Fruit fly (Drosophila melanogaster) Kc167 (cell line): ENCODE data around the gene AcCoAS.

ENCODE experiments used
- h ChIP-seq: fragments of >200 bp; optimal IDR thresholded peaks from 3 replicates; lab custom pipeline; 2018; ENCODE audit warnings: missing external identifiers
- insv ChIP-seq: fragments of >200 bp; optimal IDR thresholded peaks from 3 replicates; lab custom pipeline; 2018; ENCODE audit warnings: missing external identifiers

DNA sequence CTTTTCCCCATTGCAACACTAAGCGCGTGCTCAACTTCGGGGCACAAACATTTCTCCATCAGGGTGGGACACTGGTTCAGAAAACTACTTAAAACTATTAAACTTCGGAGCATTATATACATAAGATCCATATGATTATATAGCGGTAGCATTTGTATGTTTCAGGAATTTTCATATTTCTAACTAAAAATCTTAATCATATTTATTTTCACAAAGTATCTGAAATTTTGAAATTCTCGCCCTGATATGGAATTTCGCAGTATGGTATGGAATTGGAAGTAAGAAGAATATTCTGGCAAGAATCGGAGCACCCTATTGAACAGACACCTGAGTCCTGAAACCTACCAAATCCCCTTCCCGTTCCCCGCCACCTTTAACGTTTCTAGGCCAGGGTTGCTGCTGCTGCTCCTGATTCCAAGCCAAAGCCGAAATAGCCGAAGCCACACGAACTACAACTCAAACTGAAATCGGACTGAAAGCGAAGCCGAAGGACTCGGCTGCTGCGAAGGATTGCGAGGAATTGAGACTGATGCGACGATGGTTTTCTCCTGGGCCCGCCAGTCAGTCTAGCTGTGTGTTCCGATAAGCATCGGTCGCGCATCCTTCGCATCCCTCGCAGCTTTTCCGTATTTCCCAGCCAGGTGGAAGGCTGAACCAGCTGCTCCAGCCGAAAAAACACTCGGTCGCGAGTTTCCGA, 41.9 kb upstream of the AcCoAS start:
- TF ChIP-seq insv (lab: Kevin White, UChicago) (no peak), h (lab: Kevin White, UChicago) (no peak)
